Worm (Caenorhabditis elegans) whole organism, L3 larva: ENCODE measurements around the gene clec-180.

Experiments
- ceh-16 ChIP-seq: sonication (generic microtip); optimal IDR thresholded peaks from 2 replicates; lab custom pipeline; 2017; ENCODE audit warnings: missing biosample characterization, missing genetic modification characterization
- nhr-11 ChIP-seq: fragments of 150-350 bp; optimal IDR thresholded peaks from 2 replicates; lab custom pipeline; 2014; ENCODE audit warnings: missing biosample characterization, missing genetic modification characterization
- nhr-237 ChIP-seq: fragments of 150-350 bp; optimal IDR thresholded peaks from 2 replicates; lab custom pipeline; 2014; ENCODE audit warnings: missing biosample characterization, missing genetic modification characterization
- pha-4 ChIP-seq: fragments of 150-350 bp; optimal IDR thresholded peaks from 2 replicates; lab custom pipeline; 2014; ENCODE audit warnings: missing biosample characterization, missing genetic modification reagents, missing genetic modification characterization
- ztf-4 ChIP-seq: fragments of 150-350 bp; optimal IDR thresholded peaks from 2 replicates; lab custom pipeline; 2014; ENCODE audit warnings: missing biosample characterization, missing genetic modification characterization

DNA sequence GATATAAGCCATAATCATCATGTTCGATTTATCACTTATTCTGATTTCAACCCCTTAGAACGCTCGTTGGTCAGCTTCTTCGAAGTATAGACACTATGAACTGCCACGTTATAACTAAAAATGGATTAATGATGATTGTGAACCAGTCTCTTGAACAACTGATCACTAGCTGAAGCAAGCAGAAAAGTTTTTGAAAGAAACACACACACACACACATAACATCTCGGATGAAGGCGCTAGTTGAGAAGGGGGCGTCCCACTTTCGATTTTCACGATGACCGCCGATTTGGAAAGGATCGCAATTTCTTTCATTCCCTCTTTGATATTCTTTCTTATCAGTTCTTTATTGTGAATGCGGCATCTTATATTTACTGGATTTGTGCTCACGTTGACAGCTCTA is at the start of gene clec-180:
- TF ChIP-seq pha-4 (no peak), ztf-4 (tag; lab: Kevin White, UChicago) (no peak), ceh-16 (no peak), nhr-11 (tag; lab: Kevin White, UChicago) (no peak), nhr-237 (no peak)
